Fruit fly (Drosophila melanogaster) whole organism: Measurements from ENCODE around the gene CkIIbeta.

Experiments used
- CG8478 ChIP-seq: fragments of >200 bp; optimal IDR thresholded peaks from 2 replicates; lab custom pipeline; 2018; ENCODE audit warnings: inconsistent platforms
- Dll ChIP-seq: fragments of >200 bp; optimal IDR thresholded peaks from 2 replicates; lab custom pipeline; 2017
- EcR ChIP-seq, 2 experiments: fragments of >200 bp; optimal IDR thresholded peaks; 2 replicates each; lab custom pipeline; 2017; ENCODE audit warnings: missing biosample characterization in 2 of 2, missing genetic modification characterization in 2 of 2, missing genetic modification reagents in 2 of 2
- pan ChIP-seq: fragments of >200 bp; optimal IDR thresholded peaks from 2 replicates; lab custom pipeline; 2017
- psq ChIP-seq: fragments of >200 bp; optimal IDR thresholded peaks from 2 replicates; lab custom pipeline; 2017
- usp ChIP-seq: fragments of >200 bp; optimal IDR thresholded peaks from 2 replicates; lab custom pipeline; 2017; ENCODE audit warnings: missing biosample characterization, missing genetic modification characterization, mixed read lengths

Gene CkIIbeta

DNA sequence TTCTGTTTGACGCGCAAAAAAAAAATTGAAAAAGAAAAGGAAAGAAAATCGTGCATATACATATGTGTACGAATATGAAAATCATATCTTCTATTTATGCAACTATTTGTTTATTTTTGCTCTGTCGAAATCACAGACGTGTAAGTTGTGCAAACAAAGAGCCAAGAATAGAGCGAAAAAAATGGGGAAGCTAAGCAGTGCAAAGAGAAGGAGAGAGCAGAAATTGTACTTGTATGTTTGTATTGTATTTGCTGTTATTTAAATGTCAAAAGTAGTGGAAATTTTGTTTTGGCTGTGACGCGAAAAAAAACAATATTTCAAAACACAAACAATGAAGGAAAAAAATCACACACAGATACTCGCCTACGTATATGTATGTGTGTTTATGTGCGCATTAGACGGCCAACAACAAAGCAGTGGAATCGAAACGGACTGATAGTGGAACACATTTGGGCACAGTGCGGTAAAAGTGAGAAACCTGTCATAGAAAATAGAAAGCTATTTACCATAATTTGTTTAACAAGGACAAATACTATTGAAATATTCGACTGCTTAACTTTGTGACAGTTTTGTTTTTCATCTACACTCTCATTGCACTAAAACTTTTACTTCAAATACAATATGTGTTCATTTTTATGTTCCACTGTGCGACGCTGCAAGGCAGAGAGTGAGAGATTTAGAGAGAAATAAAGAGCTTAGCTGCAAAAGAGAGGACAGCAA lies 25.9 kb downstream of the CkIIbeta start:
- TF ChIP-seq CG8478 (no peak), Dll (lab: Kevin White, UChicago) (no peak), pan (lab: Kevin White, UChicago) (no peak), EcR (GFP tag; optimal IDR thresholded peaks at IDR 0.05; lab: Kevin White, UChicago) (no peak), psq (no peak), usp (no peak)

DNA sequence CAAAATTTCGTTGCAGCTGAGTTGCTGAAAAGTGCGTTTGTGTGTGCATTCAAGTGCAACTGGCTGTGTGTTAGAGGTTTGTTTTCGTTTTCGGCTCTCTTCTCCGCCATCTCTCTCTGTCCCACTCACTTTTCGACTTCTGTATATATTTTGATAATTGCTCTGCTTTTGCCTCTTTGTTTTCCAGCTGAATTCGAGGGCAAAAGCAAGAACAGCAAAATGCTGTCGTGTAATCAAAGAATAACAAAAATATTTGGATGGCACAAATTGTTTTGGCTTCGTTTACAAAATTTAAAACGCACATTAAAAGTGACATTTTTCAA lies 26.4 kb downstream of the CkIIbeta start:
- TF ChIP-seq psq (no peak), Dll (lab: Kevin White, UChicago) (peak; percentile 9), pan (lab: Kevin White, UChicago) (no peak), usp (no peak), CG8478 (no peak), EcR (GFP tag; optimal IDR thresholded peaks at IDR 0.05; lab: Kevin White, UChicago) (no peak)

DNA sequence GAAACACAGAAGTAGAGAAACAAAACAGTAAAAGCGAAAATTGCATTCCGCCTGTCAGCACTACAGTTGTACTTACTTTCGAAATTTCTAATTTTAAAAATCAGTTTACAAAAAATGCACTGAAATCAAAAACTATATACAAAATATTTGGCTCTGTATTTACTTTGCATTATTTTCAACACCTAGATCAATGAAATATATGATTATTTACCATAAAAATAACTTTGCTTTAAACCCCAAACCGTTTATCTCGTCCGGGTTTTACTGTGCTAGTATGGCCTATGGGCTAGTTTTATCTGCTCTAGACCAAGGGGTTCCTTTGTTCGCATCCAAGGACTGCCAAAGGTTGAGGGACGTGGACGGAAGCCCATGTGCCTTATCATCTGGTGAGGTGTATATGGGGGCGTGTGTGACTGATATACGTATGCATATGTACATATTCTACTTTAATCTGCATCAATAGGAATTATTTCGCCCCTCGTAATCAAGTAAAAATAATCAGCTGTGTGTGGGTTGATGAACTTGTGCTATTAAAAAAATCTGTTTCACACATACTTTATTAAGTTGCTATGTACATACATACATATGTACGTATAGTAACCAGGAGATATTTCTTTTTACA lies 27.0 kb downstream of the CkIIbeta start:
- TF ChIP-seq usp (no peak), Dll (lab: Kevin White, UChicago) (no peak), pan (lab: Kevin White, UChicago) (no peak), EcR (GFP tag; optimal IDR thresholded peaks at IDR 0.05; lab: Kevin White, UChicago) (no peak), psq (no peak), CG8478 (no peak)

DNA sequence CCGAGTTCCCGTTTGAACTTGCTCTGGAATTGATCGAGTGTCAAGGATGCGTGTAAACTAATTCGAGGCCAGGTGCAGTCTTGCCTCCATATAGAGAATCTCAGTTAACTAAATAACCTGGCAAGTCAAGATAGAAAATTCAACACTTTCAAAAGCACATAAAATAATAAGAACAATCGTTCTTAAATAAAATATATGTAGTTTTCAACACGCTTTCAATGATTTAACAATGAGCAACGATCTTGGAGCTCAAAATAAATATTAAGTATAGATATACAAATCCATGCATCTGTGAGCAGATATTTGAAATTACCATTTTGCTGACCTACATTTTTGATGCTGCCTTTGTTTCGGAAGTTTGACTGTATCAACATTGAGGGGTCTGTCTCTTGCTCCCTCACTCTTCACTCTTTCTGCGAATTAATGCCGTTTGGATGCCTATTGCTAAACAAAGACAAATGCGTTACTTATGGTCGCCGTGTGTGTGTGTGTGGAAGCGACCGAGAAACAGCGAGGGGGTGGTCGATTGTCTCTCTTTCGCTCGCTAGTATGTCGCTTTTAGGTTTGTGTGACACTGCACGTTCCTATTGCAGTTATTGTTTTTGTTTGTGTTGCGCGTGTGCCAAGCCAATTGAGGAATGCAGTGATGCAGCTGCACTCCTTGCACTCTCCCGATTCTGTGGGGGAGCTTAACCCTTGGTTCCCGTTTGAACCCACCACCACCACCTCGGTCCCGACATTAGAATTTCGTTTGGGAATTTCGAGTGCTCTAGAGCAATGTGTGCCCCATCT lies 28.1 kb downstream of the CkIIbeta start:
- TF ChIP-seq psq (no peak), usp (no peak), Dll (lab: Kevin White, UChicago) (no peak), pan (lab: Kevin White, UChicago) (no peak), EcR (GFP tag; optimal IDR thresholded peaks at IDR 0.05; lab: Kevin White, UChicago) (no peak), CG8478 (no peak)

DNA sequence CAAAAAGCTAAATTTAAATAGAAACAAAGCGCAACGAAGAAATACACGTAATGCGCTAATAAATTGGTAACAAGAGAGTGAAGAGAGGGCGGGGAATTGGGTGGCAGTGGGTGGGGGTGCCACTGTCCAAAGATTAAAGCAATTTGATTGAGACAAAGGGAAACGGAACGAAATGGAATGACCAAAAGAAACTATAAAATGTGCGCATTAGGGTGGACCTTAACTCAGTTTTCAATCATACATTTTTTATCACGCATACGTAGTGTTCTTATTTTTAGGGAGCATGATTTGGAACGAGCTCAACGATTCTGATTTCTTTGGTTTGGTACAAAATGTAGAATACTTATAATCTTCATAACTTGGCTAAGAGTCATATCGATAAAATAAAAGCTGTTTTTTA lies 29.6 kb downstream of the CkIIbeta start:
- no peak for TF ChIP-seq usp
- TF ChIP-seq EcR (GFP tag; optimal IDR thresholded peaks at IDR 0.05; lab: Kevin White, UChicago): no peak

DNA sequence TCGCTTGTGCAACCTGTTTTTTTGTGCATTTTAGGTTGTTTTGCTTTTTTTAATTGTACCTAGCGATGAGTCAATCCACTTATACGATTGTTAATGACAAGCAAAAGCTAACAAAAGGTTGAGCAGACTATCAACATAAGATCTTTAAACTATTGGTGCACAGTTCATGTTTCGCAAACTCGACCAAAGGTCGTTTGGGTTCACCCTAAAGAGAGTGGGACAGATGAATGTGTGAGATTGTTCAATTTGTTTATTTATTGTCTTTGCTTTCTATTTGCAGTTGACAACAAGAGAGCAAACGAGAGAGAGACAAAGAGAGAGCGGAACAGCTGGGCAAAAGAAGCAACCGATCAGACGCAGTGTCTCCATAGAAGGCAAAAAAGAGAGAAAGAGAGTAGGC lies 30.7 kb downstream of the CkIIbeta start:
- TF ChIP-seq CG8478 (no peak), EcR (GFP tag; optimal IDR thresholded peaks at IDR 0.05; lab: Kevin White, UChicago) (no peak)

DNA sequence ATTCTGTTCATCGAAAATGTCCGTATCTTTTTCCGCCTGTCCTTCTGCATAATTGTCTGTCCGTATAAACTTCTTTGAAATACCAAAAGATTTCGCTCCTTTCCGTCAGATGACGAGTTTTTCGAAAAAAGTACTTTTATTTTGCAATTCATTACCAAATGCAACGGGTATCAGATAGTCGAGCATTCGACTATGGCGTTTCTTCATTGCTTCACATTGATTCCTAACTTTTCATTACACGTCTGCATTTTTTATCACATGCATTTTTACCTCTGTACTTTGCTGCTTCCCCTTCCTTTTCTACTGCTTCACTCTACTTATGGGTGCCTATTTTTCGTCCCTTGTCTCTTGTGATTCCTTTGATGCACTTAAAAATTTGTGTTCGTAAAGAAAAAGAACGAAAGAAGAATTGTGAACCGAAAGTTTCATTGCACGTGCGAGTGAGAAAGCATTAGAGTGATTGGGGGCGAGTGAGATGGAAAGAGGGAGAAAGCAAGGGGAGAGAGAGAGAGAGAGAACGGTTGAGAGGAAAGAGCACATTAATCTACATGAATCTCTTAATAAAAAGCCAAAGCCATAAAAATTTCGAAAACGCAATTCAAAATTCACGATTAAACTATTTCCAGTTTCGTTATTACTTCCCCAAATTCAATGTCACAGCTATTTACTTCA lies 36.1 kb downstream of the CkIIbeta start:
- TF ChIP-seq usp (no peak), EcR (GFP tag; optimal IDR thresholded peaks at IDR 0.05; lab: Kevin White, UChicago) (no peak), Dll (lab: Kevin White, UChicago) (no peak), CG8478 (no peak)

DNA sequence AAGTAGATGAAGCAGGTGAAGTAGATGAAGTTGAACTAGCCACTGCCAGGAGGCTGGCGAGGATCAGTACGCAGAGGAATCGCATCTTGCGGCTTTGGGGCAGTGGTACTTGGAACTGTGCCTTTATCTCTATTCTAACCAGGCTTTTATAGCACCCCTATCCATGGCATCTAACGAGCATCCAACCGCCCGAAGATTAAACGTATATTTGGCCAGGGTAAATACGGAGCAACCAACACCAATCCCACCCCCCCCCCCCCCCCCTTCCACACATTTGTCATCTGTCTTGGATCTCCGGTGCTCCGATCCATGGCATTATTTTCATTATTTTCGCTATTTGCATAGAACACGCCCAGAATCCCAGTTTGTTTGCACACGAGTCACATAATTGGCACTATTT lies 45.6 kb downstream of the CkIIbeta start, which contains the start of gene CG15741:
Gene CG15741 (minus strand): TSS at position 101 of the 400 bp plus-strand sequence.
- TF ChIP-seq EcR (GFP tag; optimal IDR thresholded peaks at IDR 0.05; lab: Kevin White, UChicago) (no peak), pan (lab: Kevin White, UChicago) (no peak), usp (no peak), CG8478 (no peak), psq (no peak), Dll (lab: Kevin White, UChicago) (no peak)

DNA sequence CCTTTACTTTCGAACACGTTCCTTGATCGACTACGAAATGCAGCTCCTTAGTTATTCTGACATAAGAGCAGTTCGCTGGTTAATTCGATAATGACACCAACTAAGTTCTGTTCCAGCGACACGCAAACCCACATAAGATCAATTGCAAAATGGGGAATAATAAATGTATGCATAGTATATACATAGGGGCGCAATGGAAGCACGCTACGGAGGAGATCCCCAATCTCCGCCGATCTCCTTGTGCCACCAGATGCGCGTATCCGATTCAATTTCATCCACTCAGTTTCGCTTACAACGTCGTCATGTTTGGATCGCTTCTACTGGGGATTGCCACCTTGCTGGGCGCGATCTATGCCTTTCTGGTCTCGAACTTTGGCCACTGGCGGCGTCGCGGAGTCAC lies 47.0 kb downstream of the CkIIbeta start, which contains the start of gene Cyp28c1:
Gene Cyp28c1 (plus strand): TSS at position 301 of the 400 bp plus-strand sequence.
- TF ChIP-seq EcR (GFP tag; optimal IDR thresholded peaks at IDR 0.05; lab: Kevin White, UChicago) (no peak), CG8478 (no peak), Dll (lab: Kevin White, UChicago) (no peak), psq (no peak), usp (no peak), pan (lab: Kevin White, UChicago) (no peak)

DNA sequence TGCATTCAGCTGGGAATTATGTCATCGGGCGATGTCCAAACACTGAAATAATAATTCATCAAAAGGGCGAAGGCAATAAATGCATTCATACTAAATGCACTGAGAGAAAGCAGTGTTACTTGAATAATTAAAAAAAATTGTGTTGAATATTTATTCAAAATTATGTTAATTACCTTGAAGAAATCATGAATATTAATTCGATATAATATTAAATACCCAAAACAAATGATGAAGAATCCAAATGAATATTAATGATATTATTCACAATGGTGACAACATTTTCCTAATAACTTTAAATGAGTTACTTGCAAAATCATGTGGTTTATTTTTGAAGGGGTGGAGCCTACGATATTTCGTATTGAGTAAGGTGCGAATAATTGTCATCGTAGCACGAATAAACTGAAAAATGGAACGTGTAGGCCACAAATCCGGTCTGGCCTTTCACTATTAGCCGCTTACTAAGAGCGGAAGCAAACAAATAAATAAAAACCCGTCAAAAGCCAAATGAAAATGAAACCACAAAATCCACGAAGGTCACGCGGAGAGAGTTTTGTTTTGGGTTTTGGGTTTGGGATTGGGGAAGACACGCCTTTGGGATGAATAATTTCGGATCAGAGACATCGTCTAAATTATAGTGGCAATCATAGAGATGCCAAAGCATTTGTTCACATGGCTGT lies 49.5 kb downstream of the CkIIbeta start:
- no peak for TF ChIP-seq EcR (GFP tag; optimal IDR thresholded peaks at IDR 0.05; lab: Kevin White, UChicago)
- TF ChIP-seq usp: no peak
- no peak for TF ChIP-seq psq
- TF ChIP-seq CG8478: no peak

DNA sequence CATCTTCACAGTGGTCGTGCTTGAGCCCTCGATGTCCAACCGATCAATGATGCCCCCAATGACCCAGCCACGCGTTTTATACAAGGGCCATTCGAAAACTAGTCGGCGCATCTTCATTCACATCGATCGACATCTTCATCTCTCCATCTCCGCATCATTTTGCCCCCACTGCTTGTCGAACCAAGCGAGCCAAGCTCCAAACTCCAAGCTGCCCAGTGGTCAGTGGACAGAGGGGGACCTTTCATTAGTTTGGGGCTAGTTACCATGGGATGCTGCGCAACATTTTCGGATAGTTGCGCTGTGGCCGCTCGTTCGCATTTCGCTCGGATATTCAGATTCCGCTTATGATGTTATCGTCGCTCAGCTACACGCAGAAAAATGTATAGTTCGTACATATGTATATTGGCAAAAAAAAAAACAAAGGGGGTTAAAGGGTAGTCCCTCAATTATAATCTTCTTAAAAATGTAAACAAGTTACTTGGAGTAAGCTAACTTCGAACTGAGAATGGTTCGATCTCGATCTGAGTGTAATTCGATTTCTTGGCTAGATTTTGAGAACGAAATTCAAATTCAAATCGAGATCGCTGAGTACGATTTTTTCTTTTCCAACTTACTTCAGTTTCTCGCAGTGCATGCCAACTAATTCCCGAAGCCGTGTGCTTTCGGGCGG lies 53.9 kb downstream of the CkIIbeta start, which contains the start of gene CG15740:
Gene CG15740 (minus strand): TSS at position 51 of the 670 bp plus-strand sequence.
- no peak for TF ChIP-seq pan (lab: Kevin White, UChicago)
- TF ChIP-seq usp: no peak
- no peak for TF ChIP-seq EcR (GFP tag; optimal IDR thresholded peaks at IDR 0.05; lab: Kevin White, UChicago)
- TF ChIP-seq Dll (lab: Kevin White, UChicago): no peak
- TF ChIP-seq psq: no peak
- TF ChIP-seq CG8478: no peak
